Worm (Caenorhabditis elegans) whole organism, L4/young adult: Measurements from ENCODE around the gene T22F7.1.

Experiments used
- W03F9.2 ChIP-seq: fragments of 150-350 bp; optimal IDR thresholded peaks from 2 replicates; lab custom pipeline; 2014; ENCODE audit warnings: missing biosample characterization, missing genetic modification characterization
- dao-5 ChIP-seq: sonication (generic microtip); optimal IDR thresholded peaks from 2 replicates; lab custom pipeline; 2016; ENCODE audit warnings: missing genotype, missing genetic modification characterization, moderate library complexity, missing compliant biosample characterization
- him-1 ChIP-seq: sonication (generic microtip); optimal IDR thresholded peaks from 2 replicates; lab custom pipeline; 2016; ENCODE audit warnings: missing genotype, missing genetic modification reagents, missing genetic modification characterization, missing compliant biosample characterization

- TF ChIP-seq him-1 (tag; lab: Kevin White, UChicago) (no peak), dao-5 (tag; lab: Kevin White, UChicago) (no peak), W03F9.2 (tag; lab: Kevin White, UChicago) (no peak)
Observed at ce11 chrIII:547709-548108, 5.8 kb downstream of the T22F7.1 start.
